Worm (Caenorhabditis elegans): Measurements from ENCODE around the gene Y75B12B.13.

The Y75B12B.13 gene

ce11 chrV:15232200-15232599 lies 38.4 kb upstream of the Y75B12B.13 start, which contains the start of gene srw-13:
srw-13 (plus strand) TSS chrV:15232500.
- TF ChIP-seq ceh-22 (tag; optimal IDR thresholded peaks at IDR 0.05) (no peak), T23F11.4 (GFP tag; optimal IDR thresholded peaks at IDR 0.05) (no peak), fkh-6 (tag; optimal IDR thresholded peaks at IDR 0.05) (no peak)

ce11 chrV:15230243-15230642 lies 36.4 kb upstream of the Y75B12B.13 start, which contains the start of gene srw-15:
srw-15 (plus strand) TSS chrV:15230543.
- TF ChIP-seq ttx-3 (tag; optimal IDR thresholded peaks at IDR 0.05) (no peak), ceh-22 (tag; optimal IDR thresholded peaks at IDR 0.05) (no peak), eyg-1 (tag; optimal IDR thresholded peaks at IDR 0.05) (no peak), dve-1 (tag; optimal IDR thresholded peaks at IDR 0.05) (no peak), sox-4 (tag; optimal IDR thresholded peaks at IDR 0.05) (no peak)

ce11 chrV:15226206-15226605 lies 32.4 kb upstream of the Y75B12B.13 start:
- no peak for TF ChIP-seq pag-3 (tag; optimal IDR thresholded peaks at IDR 0.05; ENCODE audit: borderline replicate concordance)
- TF ChIP-seq elt-2 (tag; optimal IDR thresholded peaks at IDR 0.05), result peak; percentile 95

- TF ChIP-seq madf-2 (tag; optimal IDR thresholded peaks at IDR 0.05), result no peak
- TF ChIP-seq fax-1 (tag; optimal IDR thresholded peaks at IDR 0.05), result no peak
- no peak for TF ChIP-seq ztf-16 (tag; optimal IDR thresholded peaks at IDR 0.05)
- no peak for TF ChIP-seq tbx-7 (tag; optimal IDR thresholded peaks at IDR 0.05)
- TF ChIP-seq unc-42 (tag; optimal IDR thresholded peaks at IDR 0.05), result no peak
These were observed 31.8 kb upstream of the Y75B12B.13 start, which contains the start of gene srw-14 for ce11 chrV:15225650-15226049. srw-14 (plus strand) TSS chrV:15225950.

- TF ChIP-seq dve-1 (tag; optimal IDR thresholded peaks at IDR 0.05) (no peak), ceh-24 (tag; optimal IDR thresholded peaks at IDR 0.05) (no peak), hlh-8 (tag; optimal IDR thresholded peaks at IDR 0.05) (no peak), elt-4 (tag; optimal IDR thresholded peaks at IDR 0.05) (no peak), zip-5 (tag; optimal IDR thresholded peaks at IDR 0.05) (no peak), unc-42 (tag; optimal IDR thresholded peaks at IDR 0.05) (no peak), Y22D7AL.16 (tag; optimal IDR thresholded peaks at IDR 0.05) (no peak), pha-4 (tag; optimal IDR thresholded peaks at IDR 0.05) (no peak), tbx-7 (tag; optimal IDR thresholded peaks at IDR 0.05) (no peak), unc-86 (tag; optimal IDR thresholded peaks at IDR 0.05) (no peak), K02D7.2 (tag; optimal IDR thresholded peaks at IDR 0.05) (no peak)
These were observed 29.9 kb upstream of the Y75B12B.13 start, which contains the start of gene srw-24 for ce11 chrV:15223668-15224067. srw-24 (plus strand) TSS chrV:15223968.

- TF ChIP-seq nfya-1 (tag; optimal IDR thresholded peaks at IDR 0.05), result no peak
- no peak for TF ChIP-seq C08G9.2 (tag; optimal IDR thresholded peaks at IDR 0.05)
- TF ChIP-seq unc-86 (tag; optimal IDR thresholded peaks at IDR 0.05), result no peak
- TF ChIP-seq hlh-15 (tag; optimal IDR thresholded peaks at IDR 0.05), result no peak
- TF ChIP-seq che-1 (tag; optimal IDR thresholded peaks at IDR 0.05), result no peak
- no peak for TF ChIP-seq ceh-6 (GFP tag; optimal IDR thresholded peaks at IDR 0.05)
- no peak for TF ChIP-seq hlh-8 (tag; optimal IDR thresholded peaks at IDR 0.05)
- TF ChIP-seq pag-3 (tag; optimal IDR thresholded peaks at IDR 0.05; ENCODE audit: borderline replicate concordance), result no peak
- no peak for TF ChIP-seq ets-4 (tag; optimal IDR thresholded peaks at IDR 0.05)
- TF ChIP-seq lin-11 (tag; optimal IDR thresholded peaks at IDR 0.05), result no peak
- TF ChIP-seq madf-2 (tag; optimal IDR thresholded peaks at IDR 0.05), result no peak
- TF ChIP-seq ceh-31 (tag; optimal IDR thresholded peaks at IDR 0.05), result no peak
- TF ChIP-seq ceh-18 (tag; optimal IDR thresholded peaks at IDR 0.05), result no peak
- no peak for TF ChIP-seq nhr-232 (tag; optimal IDR thresholded peaks at IDR 0.05)
- TF ChIP-seq pha-2 (tag; optimal IDR thresholded peaks at IDR 0.05), result no peak
- TF ChIP-seq sdc-2 (tag; optimal IDR thresholded peaks at IDR 0.05), result no peak
- TF ChIP-seq fkh-10 (GFP tag; optimal IDR thresholded peaks at IDR 0.05), result no peak
- TF ChIP-seq hlh-13 (GFP tag; optimal IDR thresholded peaks at IDR 0.05), result no peak
These were observed 27.5 kb upstream of the Y75B12B.13 start, which contains the start of gene irld-25 for ce11 chrV:15221330-15221729. irld-25 (plus strand) TSS chrV:15221630.
